Worm (Caenorhabditis elegans): ENCODE results near the gene srxa-6.

srxa-6 gene

ce11 chrV:20773647-20774046, 38.9 kb downstream of the srxa-6 start, which contains the start of gene F38A6.5:
TSS of gene F38A6.5 (minus strand) at chrV:20773747.
- TF ChIP-seq flt-1 (GFP tag; IDR thresholded peaks at IDR 0.05) (no peak), T22C8.4 (GFP tag; IDR thresholded peaks at IDR 0.05) (no peak), cog-1 (tag; optimal IDR thresholded peaks at IDR 0.05) (no peak), tab-1 (GFP tag; IDR thresholded peaks at IDR 0.05) (no peak)

- TF ChIP-seq tab-1 (GFP tag; IDR thresholded peaks at IDR 0.05) (no peak), ztf-29 (GFP tag; IDR thresholded peaks at IDR 0.05) (no peak), klf-2 (GFP tag; conservative IDR thresholded peaks at IDR 0.05) (no peak), ztf-23 (GFP tag; IDR thresholded peaks at IDR 0.05) (no peak), flt-1 (GFP tag; IDR thresholded peaks at IDR 0.05) (no peak), med-1 (GFP tag; optimal IDR thresholded peaks at IDR 0.05; ENCODE audit: insufficient read depth) (no peak)
Measured at ce11 chrV:20775269-20775668, 40.5 kb downstream of the srxa-6 start, which contains the start of gene F38A6.4. TSS of gene F38A6.4 (minus strand) at chrV:20775369.

ce11 chrV:20776761-20777160, 42.0 kb downstream of the srxa-6 start:
- TF ChIP-seq flt-1 (GFP tag; IDR thresholded peaks at IDR 0.05) (no peak), ztf-29 (GFP tag; IDR thresholded peaks at IDR 0.05) (no peak), cog-1 (tag; optimal IDR thresholded peaks at IDR 0.05) (no peak), tab-1 (GFP tag; IDR thresholded peaks at IDR 0.05) (no peak), ztf-23 (GFP tag; IDR thresholded peaks at IDR 0.05) (no peak), klf-2 (GFP tag; conservative IDR thresholded peaks at IDR 0.05) (no peak), ref-1 (GFP tag; conservative IDR thresholded peaks at IDR 0.05) (no peak)

- TF ChIP-seq ztf-23 (GFP tag; IDR thresholded peaks at IDR 0.05) (0 out of 2 replicates have a peak, but pooled peaks have one; percentile 5), cog-1 (tag; optimal IDR thresholded peaks at IDR 0.05) (peak; percentile 87), med-1 (GFP tag; optimal IDR thresholded peaks at IDR 0.05; ENCODE audit: insufficient read depth) (no peak), flt-1 (GFP tag; IDR thresholded peaks at IDR 0.05) (peak; percentile 51; the same call in 1 of the 2 replicates), ref-1 (GFP tag; conservative IDR thresholded peaks at IDR 0.05) (no peak)
Measured at ce11 chrV:20778257-20778697, 43.5 kb downstream of the srxa-6 start.

ce11 chrV:20778886-20779285, 44.1 kb downstream of the srxa-6 start:
- TF ChIP-seq ztf-29 (GFP tag; IDR thresholded peaks at IDR 0.05), result no peak
- TF ChIP-seq T22C8.4 (GFP tag; IDR thresholded peaks at IDR 0.05), result no peak
- TF ChIP-seq med-1 (GFP tag; optimal IDR thresholded peaks at IDR 0.05; ENCODE audit: insufficient read depth), result no peak
- TF ChIP-seq tab-1 (GFP tag; IDR thresholded peaks at IDR 0.05), result no peak
- TF ChIP-seq ref-1 (GFP tag; conservative IDR thresholded peaks at IDR 0.05), result no peak
- no peak for TF ChIP-seq cog-1 (tag; optimal IDR thresholded peaks at IDR 0.05)
- TF ChIP-seq flt-1 (GFP tag; IDR thresholded peaks at IDR 0.05), result no peak
- no peak for TF ChIP-seq klf-2 (GFP tag; conservative IDR thresholded peaks at IDR 0.05)
- no peak for TF ChIP-seq ztf-23 (GFP tag; IDR thresholded peaks at IDR 0.05)

ce11 chrV:20779707-20780346, 45.1 kb downstream of the srxa-6 start:
- TF ChIP-seq tab-1 (GFP tag; IDR thresholded peaks at IDR 0.05), result no peak
- no peak for TF ChIP-seq ref-1 (GFP tag; conservative IDR thresholded peaks at IDR 0.05)
- TF ChIP-seq cog-1 (tag; optimal IDR thresholded peaks at IDR 0.05), result no peak
- no peak for TF ChIP-seq ztf-23 (GFP tag; IDR thresholded peaks at IDR 0.05)
- no peak for TF ChIP-seq klf-2 (GFP tag; conservative IDR thresholded peaks at IDR 0.05)
- TF ChIP-seq T22C8.4 (GFP tag; IDR thresholded peaks at IDR 0.05), result no peak
- TF ChIP-seq ztf-29 (GFP tag; IDR thresholded peaks at IDR 0.05), result no peak
- TF ChIP-seq med-1 (GFP tag; optimal IDR thresholded peaks at IDR 0.05; ENCODE audit: insufficient read depth), result no peak
- TF ChIP-seq flt-1 (GFP tag; IDR thresholded peaks at IDR 0.05), result no peak

ce11 chrV:20780400-20780799, 45.6 kb downstream of the srxa-6 start, which contains the start of gene hif-1:
TSS of gene hif-1 (plus strand) at chrV:20780407.
- TF ChIP-seq tab-1 (GFP tag; IDR thresholded peaks at IDR 0.05) (no peak), ztf-23 (GFP tag; IDR thresholded peaks at IDR 0.05) (no peak), ztf-29 (GFP tag; IDR thresholded peaks at IDR 0.05) (no peak), flt-1 (GFP tag; IDR thresholded peaks at IDR 0.05) (no peak), klf-2 (GFP tag; conservative IDR thresholded peaks at IDR 0.05) (no peak), cog-1 (tag; optimal IDR thresholded peaks at IDR 0.05) (no peak), med-1 (GFP tag; optimal IDR thresholded peaks at IDR 0.05; ENCODE audit: insufficient read depth) (no peak), ref-1 (GFP tag; conservative IDR thresholded peaks at IDR 0.05) (no peak), T22C8.4 (GFP tag; IDR thresholded peaks at IDR 0.05) (no peak)

ce11 chrV:20781346-20781952, 46.7 kb downstream of the srxa-6 start:
- TF ChIP-seq T22C8.4 (GFP tag; IDR thresholded peaks at IDR 0.05), result no peak

- TF ChIP-seq med-1 (GFP tag; optimal IDR thresholded peaks at IDR 0.05; ENCODE audit: insufficient read depth) (no peak), ztf-23 (GFP tag; IDR thresholded peaks at IDR 0.05) (no peak), T22C8.4 (GFP tag; IDR thresholded peaks at IDR 0.05) (no peak), klf-2 (GFP tag; conservative IDR thresholded peaks at IDR 0.05) (no peak), ztf-29 (GFP tag; IDR thresholded peaks at IDR 0.05) (no peak), cog-1 (tag; optimal IDR thresholded peaks at IDR 0.05) (no peak), ref-1 (GFP tag; conservative IDR thresholded peaks at IDR 0.05) (no peak), flt-1 (GFP tag; IDR thresholded peaks at IDR 0.05) (no peak), tab-1 (GFP tag; IDR thresholded peaks at IDR 0.05) (no peak)
Measured at ce11 chrV:20782188-20782587, 47.4 kb downstream of the srxa-6 start.

ce11 chrV:20783642-20784041, 48.9 kb downstream of the srxa-6 start:
- TF ChIP-seq ref-1 (GFP tag; conservative IDR thresholded peaks at IDR 0.05), result no peak
- no peak for TF ChIP-seq ztf-29 (GFP tag; IDR thresholded peaks at IDR 0.05)
- TF ChIP-seq cog-1 (tag; optimal IDR thresholded peaks at IDR 0.05), result no peak
- TF ChIP-seq klf-2 (GFP tag; conservative IDR thresholded peaks at IDR 0.05), result no peak
- TF ChIP-seq ztf-23 (GFP tag; IDR thresholded peaks at IDR 0.05), result no peak
- no peak for TF ChIP-seq flt-1 (GFP tag; IDR thresholded peaks at IDR 0.05)
- no peak for TF ChIP-seq tab-1 (GFP tag; IDR thresholded peaks at IDR 0.05)
- no peak for TF ChIP-seq med-1 (GFP tag; optimal IDR thresholded peaks at IDR 0.05; ENCODE audit: insufficient read depth)
- no peak for TF ChIP-seq T22C8.4 (GFP tag; IDR thresholded peaks at IDR 0.05)

All from whole organism, midembryonic.